Fruit fly (Drosophila melanogaster) whole organism, prepupa: ENCODE results near the gene Ipp.

Experiments used
- CG11294 ChIP-seq: fragments of 200-800 bp; sonication (Bioruptor generic); IDR thresholded peaks from 2 replicates; pipeline ENCODE4 v1.3.6; 2022; ENCODE audit warnings: missing biosample characterization, missing genetic modification characterization
- CG11762 ChIP-seq: fragments of 200-800 bp; sonication (Bioruptor generic); optimal IDR thresholded peaks from 3 replicates; lab custom pipeline; 2016; ENCODE audit warnings: missing biosample characterization, missing genetic modification characterization; ENCODE audit not compliant: insufficient read depth
- CG11902 ChIP-seq: fragments of 200-800 bp; sonication (Bioruptor generic); optimal IDR thresholded peaks from 3 replicates; lab custom pipeline; 2016; ENCODE audit warnings: missing biosample characterization, missing genetic modification characterization
- CG15336 ChIP-seq: fragments of 200-800 bp; sonication (Bioruptor generic); IDR thresholded peaks from 2 replicates; pipeline ENCODE4 v1.3.6; 2022; ENCODE audit warnings: missing biosample characterization, missing genetic modification characterization
- CG1621 ChIP-seq: fragments of 200-800 bp; sonication (Bioruptor generic); optimal IDR thresholded peaks from 3 replicates; lab custom pipeline; 2018; ENCODE audit warnings: missing biosample characterization, mild to moderate bottlenecking, missing genetic modification characterization
- CG16779 ChIP-seq: fragments of 200-800 bp; sonication (Bioruptor generic); optimal IDR thresholded peaks from 3 replicates; lab custom pipeline; 2017; ENCODE audit warnings: missing biosample characterization, mild to moderate bottlenecking, missing genetic modification characterization
- CG3032 ChIP-seq: fragments of 200-800 bp; optimal IDR thresholded peaks from 2 replicates; lab custom pipeline; 2019; ENCODE audit warnings: missing biosample characterization, mild to moderate bottlenecking, missing genetic modification characterization, moderate library complexity
- CG31627 ChIP-seq: fragments of 200-800 bp; sonication (Bioruptor generic); optimal IDR thresholded peaks from 3 replicates; lab custom pipeline; 2016; ENCODE audit warnings: missing biosample characterization, missing genetic modification characterization
- CG32006 ChIP-seq: fragments of 200-800 bp; sonication (Bioruptor generic); optimal IDR thresholded peaks from 3 replicates; lab custom pipeline; 2017; ENCODE audit warnings: missing biosample characterization, mild to moderate bottlenecking, missing genetic modification characterization
- CG3919 ChIP-seq: fragments of 200-800 bp; sonication (Bioruptor generic); optimal IDR thresholded peaks from 3 replicates; lab custom pipeline; 2016; ENCODE audit warnings: missing biosample characterization, missing genetic modification characterization
- CG4318 ChIP-seq: fragments of 200-800 bp; sonication (Bioruptor generic); optimal IDR thresholded peaks from 3 replicates; lab custom pipeline; 2017; ENCODE audit warnings: missing biosample characterization, mild to moderate bottlenecking, missing genetic modification characterization
- CG6276 ChIP-seq: fragments of 200-800 bp; sonication (Bioruptor generic); optimal IDR thresholded peaks from 2 replicates; lab custom pipeline; 2017; ENCODE audit warnings: missing biosample characterization, mild to moderate bottlenecking, missing genetic modification characterization
- CG6792 ChIP-seq: fragments of 200-800 bp; sonication (Bioruptor generic); optimal IDR thresholded peaks from 3 replicates; lab custom pipeline; 2016; ENCODE audit warnings: missing biosample characterization, missing genetic modification characterization
- CG6808 ChIP-seq: fragments of 200-800 bp; sonication (Bioruptor generic); optimal IDR thresholded peaks from 3 replicates; lab custom pipeline; 2017; ENCODE audit warnings: missing biosample characterization, missing genetic modification characterization, mild to moderate bottlenecking, moderate library complexity, missing genetic modification reagents
- CG6854 ChIP-seq: fragments of 200-800 bp; sonication (Bioruptor generic); optimal IDR thresholded peaks from 2 replicates; lab custom pipeline; 2017; ENCODE audit warnings: missing biosample characterization, mild to moderate bottlenecking, missing genetic modification characterization
- CG7368 ChIP-seq: fragments of 200-800 bp; sonication (Bioruptor generic); optimal IDR thresholded peaks from 3 replicates; lab custom pipeline; 2016; ENCODE audit warnings: missing biosample characterization, missing genetic modification characterization
- CG8119 ChIP-seq: fragments of 200-800 bp; sonication (Bioruptor generic); IDR thresholded peaks from 3 replicates; pipeline ENCODE4 v1.3.6; 2022; ENCODE audit warnings: missing biosample characterization, missing genetic modification characterization
- CG8632 ChIP-seq: fragments of 200-800 bp; sonication (Bioruptor generic); optimal IDR thresholded peaks from 3 replicates; lab custom pipeline; 2016; ENCODE audit warnings: missing biosample characterization, missing genetic modification characterization
- CG9139 ChIP-seq: fragments of 200-800 bp; sonication (Bioruptor generic); optimal IDR thresholded peaks from 3 replicates; lab custom pipeline; 2017; ENCODE audit warnings: missing biosample characterization, mild to moderate bottlenecking, missing genetic modification characterization
- Eip78C ChIP-seq: fragments of 200-800 bp; sonication (Bioruptor generic); peaks from one replicate; lab custom pipeline; 2016; ENCODE audit warnings: missing biosample characterization, missing genetic modification characterization
- Eip93F ChIP-seq: fragments of 200-800 bp; sonication (Bioruptor generic); optimal IDR thresholded peaks from 2 replicates; lab custom pipeline; 2016; ENCODE audit warnings: missing biosample characterization, mild to moderate bottlenecking, missing genetic modification characterization
- Ets21C ChIP-seq: fragments of 200-800 bp; sonication (Bioruptor generic); optimal IDR thresholded peaks from 3 replicates; lab custom pipeline; 2016; ENCODE audit warnings: missing biosample characterization, missing genetic modification characterization
- Ets96B ChIP-seq: fragments of 200-800 bp; optimal IDR thresholded peaks from 2 replicates; lab custom pipeline; 2019; ENCODE audit warnings: missing biosample characterization, mild to moderate bottlenecking, missing genetic modification characterization, moderate library complexity
- Hr38 ChIP-seq: sonication (Bioruptor generic); optimal IDR thresholded peaks from 2 replicates; lab custom pipeline; 2016; ENCODE audit warnings: missing biosample characterization, missing genetic modification characterization
- Hr4 ChIP-seq: fragments of 200-800 bp; sonication (Bioruptor generic); optimal IDR thresholded peaks from 3 replicates; lab custom pipeline; 2016; ENCODE audit warnings: missing biosample characterization, missing genetic modification characterization
- Lpt ChIP-seq: fragments of 200-800 bp; sonication (Bioruptor generic); optimal IDR thresholded peaks from 3 replicates; lab custom pipeline; 2016; ENCODE audit warnings: missing biosample characterization, missing genetic modification characterization
- Met ChIP-seq: fragments of 200-800 bp; sonication (Bioruptor generic); optimal IDR thresholded peaks from 3 replicates; lab custom pipeline; 2016; ENCODE audit warnings: missing biosample characterization, missing genetic modification characterization
- OdsH ChIP-seq: fragments of 200-800 bp; sonication (Bioruptor generic); optimal IDR thresholded peaks from 3 replicates; lab custom pipeline; 2016; ENCODE audit warnings: missing biosample characterization, missing genetic modification characterization
- Sox102F ChIP-seq: fragments of 200-800 bp; sonication (Bioruptor generic); optimal IDR thresholded peaks from 2 replicates; lab custom pipeline; 2016; ENCODE audit warnings: missing biosample characterization, mild to moderate bottlenecking, missing genetic modification characterization
- Sox14 ChIP-seq: fragments of 200-800 bp; sonication (Bioruptor generic); optimal IDR thresholded peaks from 3 replicates; lab custom pipeline; 2016; ENCODE audit warnings: missing biosample characterization, missing genetic modification characterization
- achi ChIP-seq: fragments of 200-800 bp; sonication (Bioruptor generic); optimal IDR thresholded peaks from 3 replicates; lab custom pipeline; 2016; ENCODE audit warnings: missing biosample characterization, missing genetic modification characterization
- acj6 ChIP-seq: fragments of 200-800 bp; sonication (Bioruptor generic); optimal IDR thresholded peaks from 3 replicates; lab custom pipeline; 2016; ENCODE audit warnings: missing biosample characterization, missing genetic modification characterization
- cyc ChIP-seq: fragments of 200-800 bp; sonication (Bioruptor generic); optimal IDR thresholded peaks from 3 replicates; lab custom pipeline; 2016; ENCODE audit warnings: missing biosample characterization, missing genetic modification characterization
- dac ChIP-seq: fragments of 200-800 bp; sonication (Bioruptor generic); optimal IDR thresholded peaks from 2 replicates; lab custom pipeline; 2017; ENCODE audit warnings: missing biosample characterization, mild to moderate bottlenecking, missing genetic modification characterization
- dsx ChIP-seq: fragments of 200-800 bp; optimal IDR thresholded peaks from 3 replicates; lab custom pipeline; 2019; ENCODE audit warnings: missing biosample characterization, mild to moderate bottlenecking, missing genetic modification characterization, moderate library complexity; ENCODE audit not compliant: poor library complexity, severe bottlenecking
- eg ChIP-seq: fragments of 200-800 bp; sonication (Bioruptor generic); IDR thresholded peaks from 3 replicates; pipeline ENCODE4 v1.3.6; 2022; ENCODE audit warnings: missing biosample characterization, missing genetic modification characterization
- esn ChIP-seq: fragments of 200-800 bp; sonication (Bioruptor generic); optimal IDR thresholded peaks from 2 replicates; lab custom pipeline; 2016; ENCODE audit warnings: missing biosample characterization, mild to moderate bottlenecking, missing genetic modification characterization, moderate library complexity
- fd59A ChIP-seq: fragments of 200-800 bp; sonication (Bioruptor generic); optimal IDR thresholded peaks from 2 replicates; lab custom pipeline; 2017; ENCODE audit warnings: missing biosample characterization, mild to moderate bottlenecking, missing genetic modification characterization, missing genetic modification reagents
- fd85E ChIP-seq: fragments of 200-800 bp; sonication (Bioruptor generic); optimal IDR thresholded peaks from 3 replicates; lab custom pipeline; 2016; ENCODE audit warnings: missing biosample characterization, missing genetic modification characterization
- fkh ChIP-seq: fragments of 200-800 bp; sonication (Bioruptor generic); optimal IDR thresholded peaks from 3 replicates; lab custom pipeline; 2017; ENCODE audit warnings: missing biosample characterization, mild to moderate bottlenecking, missing genetic modification characterization, moderate library complexity
- net ChIP-seq: fragments of 200-800 bp; sonication (Bioruptor generic); optimal IDR thresholded peaks from 3 replicates; lab custom pipeline; 2016; ENCODE audit warnings: missing biosample characterization, missing genetic modification characterization
- pdm3 ChIP-seq: fragments of 200-800 bp; sonication (Bioruptor generic); optimal IDR thresholded peaks from 3 replicates; lab custom pipeline; 2016; ENCODE audit warnings: missing biosample characterization, missing genetic modification characterization
- salr ChIP-seq, 2 experiments: fragments of 200-800 bp; sonication (Bioruptor generic); optimal IDR thresholded peaks; 3 replicates each; lab custom pipeline; 2016 to 2018; ENCODE audit warnings: missing biosample characterization in 2 of 2, missing genetic modification characterization in 2 of 2, mild to moderate bottlenecking in 1 of 2
- spab ChIP-seq: fragments of 200-800 bp; sonication (Bioruptor generic); optimal IDR thresholded peaks from 2 replicates; lab custom pipeline; 2017; ENCODE audit warnings: missing biosample characterization, mild to moderate bottlenecking, missing genetic modification characterization, missing genetic modification reagents
- ss ChIP-seq, 2 experiments: fragments of 200-800 bp; sonication (Bioruptor generic); optimal IDR thresholded peaks; 2 replicates in 1 of 2; 3 replicates in 1 of 2; lab custom pipeline; 2017 to 2018; ENCODE audit warnings: mild to moderate bottlenecking in 2 of 2, missing biosample characterization in 2 of 2, missing genetic modification characterization in 2 of 2, moderate library complexity in 1 of 2
- svp ChIP-seq: fragments of 200-800 bp; sonication (Bioruptor generic); peaks from one replicate; lab custom pipeline; 2016; ENCODE audit warnings: missing biosample characterization, missing genetic modification characterization
- topi ChIP-seq: fragments of 200-800 bp; sonication (Bioruptor generic); optimal IDR thresholded peaks from 3 replicates; lab custom pipeline; 2016; ENCODE audit warnings: missing biosample characterization, missing genetic modification characterization
- vri ChIP-seq: fragments of 200-800 bp; sonication (Bioruptor generic); optimal IDR thresholded peaks from 3 replicates; lab custom pipeline; 2016; ENCODE audit warnings: missing biosample characterization, mild to moderate bottlenecking, missing genetic modification characterization

The Ipp gene

dm6 chr3R:13949571-13949970, 9.0 kb upstream of the Ipp start:
- no peak for TF ChIP-seq CG8632 (GFP tag; lab: Kevin White, UChicago)
- TF ChIP-seq dac = no peak
- TF ChIP-seq net = no peak
- no peak for TF ChIP-seq Ets21C (GFP tag; lab: Kevin White, UChicago)
- no peak for TF ChIP-seq Eip78C (GFP tag; lab: Kevin White, UChicago)
- TF ChIP-seq CG6276 (GFP tag; lab: Kevin White, UChicago) = no peak
- no peak for TF ChIP-seq CG31627 (GFP tag; lab: Kevin White, UChicago)

dm6 chr3R:13951038-13951437, 7.6 kb upstream of the Ipp start, which contains the start of gene CG9926:
TSS of gene CG9926 (minus strand) at chr3R:13951138.
- TF ChIP-seq ss (GFP tag; optimal IDR thresholded peaks at IDR 0.05; lab: Kevin White, UChicago) (no peak), CG6276 (GFP tag; lab: Kevin White, UChicago) (no peak), CG16779 (tag; lab: Kevin White, UChicago) (no peak), OdsH (GFP tag; lab: Kevin White, UChicago) (no peak), CG3919 (no peak), vri (GFP tag; lab: Kevin White, UChicago) (no peak), spab (no peak), CG8119 (GFP tag; lab: Robert Waterston, UW) (no peak), CG11902 (no peak), Hr4 (GFP tag; lab: Kevin White, UChicago) (no peak), cyc (no peak), Lpt (GFP tag; lab: Kevin White, UChicago) (no peak), svp (GFP tag; lab: Kevin White, UChicago) (no peak), Sox14 (GFP tag; lab: Kevin White, UChicago) (no peak), net (no peak), esn (no peak), CG6792 (no peak), Eip93F (GFP tag; lab: Kevin White, UChicago) (no peak), CG11762 (no peak)

- TF ChIP-seq CG11902 (no peak), CG6276 (GFP tag; lab: Kevin White, UChicago) (peak; percentile 72), cyc (no peak), eg (peak; percentile 86), pdm3 (peak; percentile 54), Sox102F (GFP tag; lab: Kevin White, UChicago) (no peak), Ets96B (tag; lab: Kevin White, UChicago) (no peak), fd59A (GFP tag; lab: Kevin White, UChicago) (no peak), CG11294 (GFP tag; lab: Robert Waterston, UW) (no peak), svp (GFP tag; lab: Kevin White, UChicago) (no peak), ss (GFP tag; optimal IDR thresholded peaks at IDR 0.05; lab: Kevin White, UChicago) (no peak), CG8632 (GFP tag; lab: Kevin White, UChicago) (no peak), CG32006 (peak; percentile 86), dsx (GFP tag; lab: Kevin White, UChicago) (no peak), CG6854 (no peak), fd85E (GFP tag; lab: Kevin White, UChicago) (no peak), topi (no peak), CG6808 (GFP tag; lab: Kevin White, UChicago) (no peak), acj6 (GFP tag; lab: Kevin White, UChicago) (no peak), CG7368 (GFP tag; lab: Kevin White, UChicago) (no peak), CG15336 (GFP tag; lab: Robert Waterston, UW) (peak; percentile 85), CG3032 (tag; lab: Kevin White, UChicago) (no peak), CG8119 (GFP tag; lab: Robert Waterston, UW) (peak; percentile 81), CG9139 (GFP tag; lab: Kevin White, UChicago) (no peak), net (peak; percentile 56), achi (GFP tag; lab: Kevin White, UChicago) (peak; percentile 45), esn (no peak), CG4318 (GFP tag; lab: Kevin White, UChicago) (peak; percentile 63), Ets21C (GFP tag; lab: Kevin White, UChicago) (no peak), Met (no peak), fkh (no peak), Eip78C (GFP tag; lab: Kevin White, UChicago) (peak; percentile 82), CG1621 (tag; lab: Kevin White, UChicago) (no peak), Hr4 (GFP tag; lab: Kevin White, UChicago) (peak; percentile 82), CG6792 (no peak), salr (GFP tag; optimal IDR thresholded peaks at IDR 0.05; lab: Kevin White, UChicago) (peak in 1 of 2 experiments; percentile 46), Hr38 (GFP tag; lab: Kevin White, UChicago) (peak; percentile 23)
Observed at dm6 chr3R:13952303-13952702, 6.3 kb upstream of the Ipp start.
